Worm (Caenorhabditis elegans): Measurements from ENCODE around the gene K04C2.3.

DNA sequence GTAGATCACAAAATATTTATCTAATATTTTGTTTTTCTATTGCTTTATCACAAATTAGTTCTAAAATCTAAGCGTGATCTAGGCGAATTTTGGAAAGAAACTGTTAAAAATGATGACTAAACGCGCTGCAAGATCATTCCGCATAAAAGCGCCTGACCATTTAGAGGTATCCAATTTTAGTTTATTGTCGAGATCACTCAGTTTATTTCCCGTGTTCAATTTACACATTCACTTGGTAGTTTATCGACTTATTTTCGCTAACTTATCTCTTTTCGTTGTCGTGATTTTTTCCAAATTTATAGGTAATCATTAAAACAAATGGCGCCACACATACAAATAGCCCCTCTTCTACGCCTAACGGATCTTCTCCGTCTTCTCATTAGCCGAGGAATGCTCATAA is 33.5 kb downstream of the K04C2.3 start, which contains the start of gene T07E3.2:
- TF ChIP-seq nhr-28 (tag; optimal IDR thresholded peaks at IDR 0.05) (no peak), aha-1 (tag) (no peak), ama-1 (optimal IDR thresholded peaks at IDR 0.05) (no peak), snpc-4 (tag; optimal IDR thresholded peaks at IDR 0.05) (no peak), madf-9 (GFP tag; conservative IDR thresholded peaks at IDR 0.05) (no peak), nhr-237 (tag; optimal IDR thresholded peaks at IDR 0.05) (no peak), attf-4 (tag; optimal IDR thresholded peaks at IDR 0.05) (no peak), vab-7 (GFP tag; IDR thresholded peaks at IDR 0.05) (no peak), ZK546.5 (tag; optimal IDR thresholded peaks at IDR 0.05) (no peak), tag-97 (GFP tag; IDR thresholded peaks at IDR 0.05) (no peak), zfp-2 (tag; optimal IDR thresholded peaks at IDR 0.05) (no peak), ceh-44 (GFP tag; IDR thresholded peaks at IDR 0.05) (no peak), nhr-11 (tag; optimal IDR thresholded peaks at IDR 0.05) (no peak), fkh-10 (GFP tag; optimal IDR thresholded peaks at IDR 0.05) (no peak)
